Worm (Caenorhabditis elegans) whole organism, L2 larva: ENCODE data around the gene snb-2.

Experiments used
- C34F6.9 ChIP-seq: fragments of 150-350 bp; optimal IDR thresholded peaks from 2 replicates; lab custom pipeline; 2014; ENCODE audit warnings: missing biosample characterization, missing genetic modification characterization
- F13H6.1 ChIP-seq: sonication (generic microtip); optimal IDR thresholded peaks from 2 replicates; lab custom pipeline; 2016; ENCODE audit warnings: missing genetic modification characterization, missing compliant biosample characterization
- R02D3.7 ChIP-seq: fragments of 150-350 bp; optimal IDR thresholded peaks from 2 replicates; lab custom pipeline; 2014; ENCODE audit warnings: missing biosample characterization, missing genetic modification characterization
- Y55F3AM.14 ChIP-seq: fragments of 200-800 bp; sonication (Bioruptor generic); optimal IDR thresholded peaks from 2 replicates; lab custom pipeline; 2018; ENCODE audit warnings: mild to moderate bottlenecking, missing genetic modification characterization, missing compliant biosample characterization
- ZK546.5 ChIP-seq: sonication (generic microtip); optimal IDR thresholded peaks from 2 replicates; lab custom pipeline; 2017; ENCODE audit warnings: missing biosample characterization, missing genetic modification characterization
- alr-1 ChIP-seq: fragments of 150-350 bp; optimal IDR thresholded peaks from 2 replicates; lab custom pipeline; 2014; ENCODE audit warnings: missing biosample characterization, missing genetic modification characterization
- aly-2 ChIP-seq: fragments of 150-350 bp; optimal IDR thresholded peaks from 2 replicates; lab custom pipeline; 2014; ENCODE audit warnings: missing biosample characterization, missing genetic modification characterization
- ama-1 ChIP-seq: fragments of 150-350 bp; optimal IDR thresholded peaks from 2 replicates; lab custom pipeline; 2018; ENCODE audit warnings: inconsistent platforms
- blmp-1 ChIP-seq: sonication (generic microtip); optimal IDR thresholded peaks from 2 replicates; lab custom pipeline; 2017; ENCODE audit warnings: missing genetic modification characterization, mild to moderate bottlenecking, missing compliant biosample characterization, antibody characterized with exemption, moderate library complexity; ENCODE audit not compliant: insufficient read depth
- ceh-16 ChIP-seq: fragments of 150-350 bp; optimal IDR thresholded peaks from 2 replicates; lab custom pipeline; 2014; ENCODE audit warnings: missing biosample characterization, missing genetic modification characterization
- ceh-82 ChIP-seq: fragments of 150-350 bp; optimal IDR thresholded peaks from 2 replicates; lab custom pipeline; 2014; ENCODE audit warnings: missing biosample characterization, missing genetic modification characterization
- crh-2 ChIP-seq: sonication (generic microtip); optimal IDR thresholded peaks from 2 replicates; lab custom pipeline; 2017; ENCODE audit warnings: missing biosample characterization, missing genetic modification characterization
- dmd-4 ChIP-seq: sonication (generic microtip); optimal IDR thresholded peaks from 2 replicates; lab custom pipeline; 2017; ENCODE audit warnings: missing biosample characterization, missing genetic modification characterization
- egl-27 ChIP-seq: sonication (generic microtip); optimal IDR thresholded peaks from 3 replicates; lab custom pipeline; 2017; ENCODE audit warnings: missing biosample characterization, missing genetic modification reagents, missing genetic modification characterization
- elt-1 ChIP-seq: fragments of 150-350 bp; optimal IDR thresholded peaks from 2 replicates; lab custom pipeline; 2014; ENCODE audit warnings: missing biosample characterization, missing genetic modification characterization
- elt-3 ChIP-seq: sonication (generic microtip); optimal IDR thresholded peaks from 2 replicates; lab custom pipeline; 2017; ENCODE audit warnings: missing biosample characterization, missing genetic modification characterization
- fos-1 ChIP-seq: fragments of 150-350 bp; optimal IDR thresholded peaks from 2 replicates; lab custom pipeline; 2014; ENCODE audit warnings: missing biosample characterization, missing genetic modification characterization
- gmeb-1 ChIP-seq: fragments of 150-350 bp; optimal IDR thresholded peaks from 2 replicates; lab custom pipeline; 2014; ENCODE audit warnings: missing biosample characterization, missing genetic modification characterization
- lin-11 ChIP-seq: fragments of 150-350 bp; sonication (generic microtip); optimal IDR thresholded peaks from 2 replicates; lab custom pipeline; 2014; ENCODE audit warnings: missing biosample characterization, missing genetic modification characterization, inconsistent platforms, mixed read lengths
- lin-13 ChIP-seq: fragments of 150-350 bp; optimal IDR thresholded peaks from 2 replicates; lab custom pipeline; 2014; ENCODE audit warnings: missing biosample characterization, missing genetic modification reagents, missing genetic modification characterization
- lin-39 ChIP-seq: fragments of 150-350 bp; optimal IDR thresholded peaks from 2 replicates; lab custom pipeline; 2014; ENCODE audit warnings: missing biosample characterization, missing genetic modification reagents, missing genetic modification characterization
- lsy-2 ChIP-seq, 2 experiments: fragments of 150-350 bp in 1 of 2; sonication (generic microtip) in 1 of 2; optimal IDR thresholded peaks; 2 replicates each; lab custom pipeline; 2014 to 2017; ENCODE audit warnings: missing biosample characterization in 2 of 2, missing genetic modification characterization in 2 of 2
- mab-5 ChIP-seq: fragments of 150-350 bp; optimal IDR thresholded peaks from 2 replicates; lab custom pipeline; 2014; ENCODE audit warnings: missing biosample characterization, missing genetic modification characterization
- mbf-1 ChIP-seq: sonication (generic microtip); optimal IDR thresholded peaks from 2 replicates; lab custom pipeline; 2017; ENCODE audit warnings: missing biosample characterization, missing genetic modification characterization
- mdl-1 ChIP-seq, 2 experiments: fragments of 150-350 bp in 1 of 2; sonication (generic microtip) in 1 of 2; optimal IDR thresholded peaks; 2 replicates each; lab custom pipeline; 2017; ENCODE audit warnings: missing biosample characterization in 2 of 2, missing genetic modification characterization in 2 of 2
- nhr-10 ChIP-seq: sonication (generic microtip); optimal IDR thresholded peaks from 2 replicates; lab custom pipeline; 2017; ENCODE audit warnings: missing biosample characterization, missing genetic modification characterization
- nhr-11 ChIP-seq: fragments of 150-350 bp; optimal IDR thresholded peaks from 2 replicates; lab custom pipeline; 2014; ENCODE audit warnings: missing biosample characterization, missing genetic modification characterization
- nhr-12 ChIP-seq: fragments of 150-350 bp; optimal IDR thresholded peaks from 2 replicates; lab custom pipeline; 2014; ENCODE audit warnings: missing biosample characterization, missing genetic modification characterization
- nhr-129 ChIP-seq: fragments of 150-350 bp; optimal IDR thresholded peaks from 2 replicates; lab custom pipeline; 2014; ENCODE audit warnings: missing biosample characterization, missing genetic modification characterization
- nhr-21 ChIP-seq: fragments of 150-350 bp; optimal IDR thresholded peaks from 2 replicates; lab custom pipeline; 2014; ENCODE audit warnings: missing biosample characterization, missing genetic modification characterization
- nhr-23 ChIP-seq: fragments of 150-350 bp; optimal IDR thresholded peaks from 2 replicates; lab custom pipeline; 2014; ENCODE audit warnings: missing biosample characterization, missing genetic modification reagents, missing genetic modification characterization
- nhr-237 ChIP-seq: fragments of 150-350 bp; optimal IDR thresholded peaks from 2 replicates; lab custom pipeline; 2014; ENCODE audit warnings: missing biosample characterization, missing genetic modification characterization
- nhr-25 ChIP-seq: fragments of 150-350 bp; sonication (generic microtip); optimal IDR thresholded peaks from 3 replicates; lab custom pipeline; 2014; ENCODE audit warnings: missing biosample characterization, missing genetic modification characterization
- nhr-6 ChIP-seq: fragments of 150-350 bp; optimal IDR thresholded peaks from 2 replicates; lab custom pipeline; 2014; ENCODE audit warnings: missing biosample characterization, missing genetic modification characterization
- nhr-77 ChIP-seq: fragments of 150-350 bp; optimal IDR thresholded peaks from 2 replicates; lab custom pipeline; 2014; ENCODE audit warnings: missing biosample characterization, missing genetic modification characterization
- peb-1 ChIP-seq: fragments of 150-350 bp; optimal IDR thresholded peaks from 2 replicates; lab custom pipeline; 2014; ENCODE audit warnings: missing biosample characterization, missing genetic modification characterization
- sem-4 ChIP-seq: fragments of 150-350 bp; optimal IDR thresholded peaks from 2 replicates; lab custom pipeline; 2014; ENCODE audit warnings: missing biosample characterization, missing genetic modification reagents, missing genetic modification characterization
- skn-1 ChIP-seq: sonication (generic microtip); optimal IDR thresholded peaks from 2 replicates; lab custom pipeline; 2017; ENCODE audit warnings: missing biosample characterization, missing genetic modification characterization
- sma-3 ChIP-seq: sonication (generic microtip); optimal IDR thresholded peaks from 2 replicates; lab custom pipeline; 2016; ENCODE audit warnings: missing genetic modification reagents, missing genetic modification characterization, missing compliant biosample characterization
- sma-9 ChIP-seq, 2 experiments: fragments of 150-350 bp in 1 of 2; sonication (generic microtip) in 1 of 2; optimal IDR thresholded peaks; 2 replicates each; lab custom pipeline; 2014 to 2016; ENCODE audit warnings: missing genetic modification characterization in 2 of 2, mild to moderate bottlenecking in 1 of 2, missing biosample characterization in 1 of 2, missing compliant biosample characterization in 1 of 2, missing genetic modification reagents in 1 of 2, moderate library complexity in 1 of 2
- snpc-4 ChIP-seq: fragments of 150-350 bp; optimal IDR thresholded peaks from 2 replicates; lab custom pipeline; 2014; ENCODE audit warnings: missing biosample characterization, missing genetic modification characterization
- unc-39 ChIP-seq: fragments of 150-350 bp; optimal IDR thresholded peaks from 2 replicates; lab custom pipeline; 2014; ENCODE audit warnings: missing biosample characterization, missing genetic modification characterization
- unc-55 ChIP-seq: fragments of 150-350 bp; sonication (generic microtip); optimal IDR thresholded peaks from 3 replicates; lab custom pipeline; 2014; ENCODE audit warnings: missing biosample characterization, missing genetic modification reagents, missing genetic modification characterization
- unc-62 ChIP-seq: fragments of 150-350 bp; optimal IDR thresholded peaks from 2 replicates; lab custom pipeline; 2014; ENCODE audit warnings: missing biosample characterization, missing genetic modification reagents, missing genetic modification characterization
- zag-1 ChIP-seq: fragments of 150-350 bp; optimal IDR thresholded peaks from 2 replicates; lab custom pipeline; 2014; ENCODE audit warnings: missing biosample characterization, missing genetic modification characterization
- ztf-1 ChIP-seq: fragments of 200-800 bp; sonication (Bioruptor generic); conservative IDR thresholded peaks from 2 replicates; pipeline ENCODE4 v1.3.6; 2022; ENCODE audit warnings: missing genetic modification characterization, missing compliant biosample characterization
- ztf-11 ChIP-seq: sonication (generic microtip); optimal IDR thresholded peaks from 2 replicates; lab custom pipeline; 2017; ENCODE audit warnings: missing biosample characterization, missing genetic modification characterization
- ztf-4 ChIP-seq: fragments of 150-350 bp; optimal IDR thresholded peaks from 2 replicates; lab custom pipeline; 2014; ENCODE audit warnings: missing biosample characterization, missing genetic modification characterization

snb-2 gene

DNA sequence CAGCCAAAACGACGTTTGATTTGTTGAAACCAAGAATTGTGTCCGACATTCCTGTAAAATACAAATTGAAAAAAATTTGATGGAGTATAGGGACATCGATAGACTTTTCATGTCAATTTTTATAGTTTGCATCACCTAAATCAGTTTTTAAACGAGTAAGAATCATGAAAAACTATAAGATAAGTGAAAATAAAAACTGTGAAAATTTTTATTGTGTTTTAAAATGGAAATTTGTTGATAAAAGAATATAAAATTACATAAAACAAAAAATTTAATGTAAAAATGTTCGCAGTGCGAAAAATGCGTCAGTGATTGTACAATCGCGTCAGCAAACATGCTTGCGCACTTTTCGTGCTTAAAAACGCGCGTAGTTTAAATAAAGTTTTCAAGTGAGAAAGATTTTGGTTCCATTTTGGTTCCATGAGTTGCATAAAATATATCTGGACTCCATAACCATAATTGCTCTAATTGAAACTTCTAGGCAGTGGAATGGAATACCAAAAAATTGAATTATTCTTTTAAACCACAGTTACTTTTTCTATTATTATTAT, 2.2 kb downstream of the snb-2 start, which contains the start of gene tomm-20:
Gene tomm-20, minus strand, starts transcription at position 51 of the 551 bp plus-strand sequence.
- TF ChIP-seq skn-1 (tag; lab: Kevin White, UChicago), result peak; percentile 48
- peak; percentile 98 for TF ChIP-seq sma-9 (GFP tag; optimal IDR thresholded peaks at IDR 0.05; lab: Kevin White, UChicago)
- TF ChIP-seq sma-9 (tag; optimal IDR thresholded peaks at IDR 0.05; lab: Kevin White, UChicago), result no peak
- peak; percentile 55 for TF ChIP-seq ceh-16
- TF ChIP-seq mab-5 (tag; lab: Kevin White, UChicago), result peak; percentile 91
- no peak for TF ChIP-seq nhr-12 (tag; lab: Kevin White, UChicago)
- peak; percentile 89 for TF ChIP-seq egl-27 (tag; lab: Kevin White, UChicago)
- TF ChIP-seq nhr-23 (tag; lab: Kevin White, UChicago), result no peak
- peak; percentile 56 for TF ChIP-seq dmd-4 (tag; lab: Kevin White, UChicago)
- TF ChIP-seq nhr-6 (tag; lab: Kevin White, UChicago), result no peak
- TF ChIP-seq lin-13 (GFP tag; lab: Kevin White, UChicago), result peak; percentile 92
- peak; percentile 99 for TF ChIP-seq gmeb-1
- TF ChIP-seq nhr-237 (tag; lab: Kevin White, UChicago), result peak; percentile 65
- peak; percentile 60 for TF ChIP-seq unc-62 (GFP tag; lab: Kevin White, UChicago)
- TF ChIP-seq elt-1 (tag; lab: Kevin White, UChicago), result no peak
- peak; percentile 96 for TF ChIP-seq sem-4 (tag; lab: Kevin White, UChicago)
- TF ChIP-seq F13H6.1 (tag; lab: Kevin White, UChicago), result peak; percentile 90
- no peak for TF ChIP-seq nhr-10
- peak; percentile 16 for TF ChIP-seq Y55F3AM.14
- TF ChIP-seq fos-1 (tag; lab: Kevin White, UChicago), result peak; percentile 68
- peak; percentile 97 for TF ChIP-seq crh-2 (tag; lab: Kevin White, UChicago)
- peak; percentile 90 for TF ChIP-seq nhr-21 (tag; lab: Kevin White, UChicago)
- peak; percentile 97 for TF ChIP-seq C34F6.9 (tag; lab: Kevin White, UChicago)
- TF ChIP-seq lin-39 (tag; lab: Kevin White, UChicago), result no peak
- TF ChIP-seq blmp-1 (tag; lab: Kevin White, UChicago), result peak; percentile 26
- peak; percentile 73 for TF ChIP-seq ama-1 (lab: Kevin White, UChicago)
- TF ChIP-seq unc-39, result no peak
- TF ChIP-seq ztf-1 (GFP tag; lab: Robert Waterston, UW), result no peak
- TF ChIP-seq R02D3.7 (tag; lab: Kevin White, UChicago), result peak; percentile 70
- TF ChIP-seq alr-1, result no peak
- peak; percentile 98 for TF ChIP-seq unc-55 (GFP tag; lab: Kevin White, UChicago)
- TF ChIP-seq nhr-25 (tag; lab: Kevin White, UChicago), result peak; percentile 95
- TF ChIP-seq snpc-4 (tag; lab: Kevin White, UChicago), result peak; percentile 85
- TF ChIP-seq lsy-2 (tag; optimal IDR thresholded peaks at IDR 0.05; lab: Kevin White, UChicago), result peak; percentile 91 to 97
- TF ChIP-seq lin-11 (tag; lab: Kevin White, UChicago), result peak; percentile 75
- TF ChIP-seq mbf-1 (tag; lab: Kevin White, UChicago), result peak; percentile 44
- peak; percentile 39 for TF ChIP-seq zag-1 (tag; lab: Kevin White, UChicago)
- TF ChIP-seq mdl-1 (tag; optimal IDR thresholded peaks at IDR 0.05; lab: Kevin White, UChicago), result peak in 1 of 2 experiments; percentile 62
- TF ChIP-seq peb-1 (tag; lab: Kevin White, UChicago), result no peak
- TF ChIP-seq aly-2, result no peak
- peak; percentile 82 for TF ChIP-seq nhr-129 (tag; lab: Kevin White, UChicago)
- peak; percentile 53 for TF ChIP-seq nhr-77 (tag; lab: Kevin White, UChicago)
- peak; percentile 94 for TF ChIP-seq sma-3 (GFP tag; lab: Kevin White, UChicago)
- no peak for TF ChIP-seq elt-3 (tag; lab: Kevin White, UChicago)
- no peak for TF ChIP-seq ceh-82 (tag; lab: Kevin White, UChicago)
- TF ChIP-seq ztf-11, result no peak
- TF ChIP-seq ZK546.5 (tag; lab: Kevin White, UChicago), result peak; percentile 51
- no peak for TF ChIP-seq nhr-11
- peak; percentile 61 for TF ChIP-seq ztf-4 (tag; lab: Kevin White, UChicago)
